Fruit fly (Drosophila melanogaster) whole organism, wandering third instar larva: ENCODE data around the gene CG1304.
"Not testable (repeated sequence)": the region's sequence is repeated elsewhere in the genome, so short reads cannot be mapped to it uniquely, and the experiment has no call there.

Source experiments
- CG9705 ChIP-seq: fragments of 200-800 bp; sonication (Bioruptor generic); optimal IDR thresholded peaks from 2 replicates; lab custom pipeline; 2018; ENCODE audit warnings: missing biosample characterization, mild to moderate bottlenecking, missing genetic modification characterization
- Dfd ChIP-seq: fragments of >200 bp; optimal IDR thresholded peaks from 2 replicates; lab custom pipeline; 2017; ENCODE audit warnings: missing biosample characterization, missing genetic modification characterization
- Jra ChIP-seq: sonication (Bioruptor generic); optimal IDR thresholded peaks from 2 replicates; lab custom pipeline; 2016; ENCODE audit warnings: missing biosample characterization, missing genetic modification characterization
- N ChIP-seq: fragments of >200 bp; optimal IDR thresholded peaks from 2 replicates; lab custom pipeline; 2018; ENCODE audit warnings: missing biosample characterization, missing external identifiers, missing genetic modification characterization
- OdsH ChIP-seq: fragments of 200-800 bp; sonication (Bioruptor generic); optimal IDR thresholded peaks from 2 replicates; lab custom pipeline; 2016; ENCODE audit warnings: missing biosample characterization, mild to moderate bottlenecking, missing genetic modification characterization
- Sp1 ChIP-seq: fragments of 200-800 bp; sonication (Bioruptor generic); optimal IDR thresholded peaks from 3 replicates; lab custom pipeline; 2019; ENCODE audit warnings: missing biosample characterization, mild to moderate bottlenecking, missing genetic modification characterization, moderate library complexity
- Vsx2 ChIP-seq: fragments of 200-300, 225-300 bp; sonication (Bioruptor generic); optimal IDR thresholded peaks from 2 replicates; lab custom pipeline; 2018; ENCODE audit warnings: missing biosample characterization, missing genetic modification characterization; ENCODE audit not compliant: partially characterized antibody
- br ChIP-seq: fragments of 200-800 bp; sonication (Bioruptor generic); optimal IDR thresholded peaks from 2 replicates; lab custom pipeline; 2016; ENCODE audit warnings: missing biosample characterization, missing genetic modification characterization
- brk ChIP-seq: fragments of 200-800 bp; sonication (Bioruptor generic); optimal IDR thresholded peaks from 2 replicates; lab custom pipeline; 2016; ENCODE audit warnings: missing biosample characterization, mild to moderate bottlenecking, missing genetic modification characterization
- jim ChIP-seq: fragments of 175-275, 200-325 bp; sonication (Bioruptor generic); optimal IDR thresholded peaks from 2 replicates; lab custom pipeline; 2016; ENCODE audit warnings: missing biosample characterization, mild to moderate bottlenecking, missing genetic modification characterization
- pan ChIP-seq: fragments of >200 bp; optimal IDR thresholded peaks from 2 replicates; lab custom pipeline; 2017
- sage ChIP-seq: fragments of 200-800 bp; sonication (Bioruptor generic); optimal IDR thresholded peaks from 2 replicates; lab custom pipeline; 2016; ENCODE audit warnings: missing biosample characterization, mild to moderate bottlenecking, missing genetic modification characterization
- sv ChIP-seq: fragments of 200-800 bp; sonication (Bioruptor generic); optimal IDR thresholded peaks from 3 replicates; lab custom pipeline; 2016; ENCODE audit warnings: missing biosample characterization, missing genetic modification characterization

- not testable (repeated sequence) for TF ChIP-seq br (GFP tag; lab: Kevin White, UChicago); Jra (GFP tag; lab: Kevin White, UChicago); Dfd (GFP tag; lab: Kevin White, UChicago); brk; sv; Vsx2 (GFP tag; lab: Kevin White, UChicago); jim; OdsH (GFP tag; lab: Kevin White, UChicago); N (GFP tag; lab: Kevin White, UChicago); Sp1; CG9705 (GFP tag; lab: Kevin White, UChicago); sage (GFP tag; lab: Kevin White, UChicago)
- TF ChIP-seq pan, result peak; percentile 2
Measured at dm6 chrX:20942058-20942457, 23.2 kb downstream of the CG1304 start.
